Worm (Caenorhabditis elegans) whole organism, young adult: ENCODE results near the gene such-1.

ENCODE experiments used
- ama-1 ChIP-seq, 3 experiments: fragments of 150-350 bp in 1 of 3; sonication (generic microtip) in 2 of 3; optimal IDR thresholded peaks; 2 replicates each; lab custom pipeline; 2014 to 2018; ENCODE audit warnings: missing biosample characterization in 2 of 3, missing genetic modification characterization in 2 of 3, missing genetic modification reagents in 2 of 3
- cebp-2 ChIP-seq: fragments of 200-800 bp; sonication (Bioruptor generic); IDR thresholded peaks from 2 replicates; pipeline ENCODE4 v1.3.6; 2022; ENCODE audit warnings: missing genetic modification characterization, missing compliant biosample characterization
- dpl-1 ChIP-seq: fragments of 150-350 bp; optimal IDR thresholded peaks from 2 replicates; lab custom pipeline; 2014; ENCODE audit warnings: missing biosample characterization, missing genetic modification reagents, missing genetic modification characterization
- nfya-2 ChIP-seq: fragments of 200-800 bp; sonication (Bioruptor generic); IDR thresholded peaks from 2 replicates; pipeline ENCODE4 v1.3.6; 2022; ENCODE audit warnings: missing genetic modification reagents, missing genetic modification characterization, missing compliant biosample characterization
- ztf-28 ChIP-seq: fragments of 200-800 bp; sonication (Bioruptor generic); IDR thresholded peaks from 2 replicates; pipeline ENCODE4 v1.3.6; 2022; ENCODE audit warnings: missing genetic modification reagents, missing genetic modification characterization, missing compliant biosample characterization

- TF ChIP-seq cebp-2 (GFP tag; lab: Robert Waterston, UW) (no peak), ztf-28 (GFP tag; lab: Robert Waterston, UW) (no peak), dpl-1 (no peak), ama-1 (optimal IDR thresholded peaks at IDR 0.05; lab: Kevin White, UChicago) (no peak), ama-1 (GFP tag; optimal IDR thresholded peaks at IDR 0.05; lab: Kevin White, UChicago) (no peak), nfya-2 (GFP tag; lab: Robert Waterston, UW) (no peak)
These were observed 36.3 kb downstream of the such-1 start, which contains the start of gene popl-5 for ce11 chrIII:11487245-11487644.
